Worm (Caenorhabditis elegans): ENCODE measurements around the gene cgt-3.

- TF ChIP-seq dao-5 (tag; optimal IDR thresholded peaks at IDR 0.05), result no peak
- TF ChIP-seq him-1 (tag; optimal IDR thresholded peaks at IDR 0.05), result no peak
These were observed 44.2 kb upstream of the cgt-3 start for ce11 chrII:5866920-5867319.
